Fruit fly (Drosophila melanogaster) whole organism, prepupa: ENCODE measurements around the gene CG17612.
A peak's percentile ranks its signal among the peaks of the same experiment; 100 is the strongest.

ENCODE experiments used
- Hr39 ChIP-seq: fragments of 200-800 bp; sonication (Bioruptor generic); optimal IDR thresholded peaks from 2 replicates; lab custom pipeline; 2016; ENCODE audit warnings: missing biosample characterization, missing genetic modification characterization
- dsx ChIP-seq: fragments of 200-800 bp; optimal IDR thresholded peaks from 3 replicates; lab custom pipeline; 2019; ENCODE audit warnings: missing biosample characterization, mild to moderate bottlenecking, missing genetic modification characterization, moderate library complexity; ENCODE audit not compliant: poor library complexity, severe bottlenecking
- fd59A ChIP-seq: fragments of 200-800 bp; sonication (Bioruptor generic); optimal IDR thresholded peaks from 2 replicates; lab custom pipeline; 2017; ENCODE audit warnings: missing biosample characterization, mild to moderate bottlenecking, missing genetic modification characterization, missing genetic modification reagents

dm6 chr2L:4333758-4334114, 48.8 kb downstream of the CG17612 start, which contains the start of gene Atet:
- no peak for TF ChIP-seq Hr39 (GFP tag; lab: Kevin White, UChicago)
- no peak for TF ChIP-seq fd59A (GFP tag; lab: Kevin White, UChicago)
- TF ChIP-seq dsx = peak; percentile 8
